Worm (Caenorhabditis elegans): ENCODE data around the gene twk-28.

ce11 chrX:4328816-4329215, 49.7 kb upstream of the twk-28 start, which contains the start of gene C24A8.5:
- no peak for TF ChIP-seq egl-44 (GFP tag; IDR thresholded peaks at IDR 0.05)
- TF ChIP-seq cebp-2 (GFP tag; IDR thresholded peaks at IDR 0.05) = no peak
- TF ChIP-seq snpc-4 (GFP tag; optimal IDR thresholded peaks at IDR 0.05) = no peak
- no peak for TF ChIP-seq snpc-4 (tag; optimal IDR thresholded peaks at IDR 0.05)
